Worm (Caenorhabditis elegans) whole organism, late embryonic: ENCODE data around the gene K03B4.2.

Experiments
- ama-1 ChIP-seq: fragments of 150-350 bp; optimal IDR thresholded peaks from 2 replicates; lab custom pipeline; 2014
- ceh-9 ChIP-seq: sonication (generic microtip); optimal IDR thresholded peaks from 2 replicates; lab custom pipeline; 2016; ENCODE audit warnings: mild to moderate bottlenecking, missing genetic modification characterization, inconsistent platforms, missing compliant biosample characterization
- eyg-1 ChIP-seq: sonication (generic microtip); optimal IDR thresholded peaks from 2 replicates; lab custom pipeline; 2016; ENCODE audit warnings: missing genotype, missing genetic modification characterization, missing compliant biosample characterization
- fkh-10 ChIP-seq: fragments of 150-350 bp; optimal IDR thresholded peaks from 2 replicates; lab custom pipeline; 2014; ENCODE audit warnings: missing biosample characterization, missing genetic modification reagents, missing genetic modification characterization
- gmeb-2 ChIP-seq: sonication (generic microtip); optimal IDR thresholded peaks from 2 replicates; lab custom pipeline; 2016; ENCODE audit warnings: missing genetic modification characterization, inconsistent platforms, missing compliant biosample characterization
- nhr-11 ChIP-seq: fragments of 150-350 bp; optimal IDR thresholded peaks from 2 replicates; lab custom pipeline; 2014; ENCODE audit warnings: missing biosample characterization, missing genetic modification characterization
- nhr-232 ChIP-seq: sonication (generic microtip); optimal IDR thresholded peaks from 2 replicates; lab custom pipeline; 2016; ENCODE audit warnings: missing genetic modification characterization, missing compliant biosample characterization
- sox-4 ChIP-seq: sonication (generic microtip); optimal IDR thresholded peaks from 2 replicates; lab custom pipeline; 2017; ENCODE audit warnings: mild to moderate bottlenecking, missing genetic modification characterization, inconsistent platforms, missing compliant biosample characterization
- syd-9 ChIP-seq: sonication (generic microtip); optimal IDR thresholded peaks from 2 replicates; lab custom pipeline; 2016; ENCODE audit warnings: mild to moderate bottlenecking, missing genetic modification characterization, moderate library complexity, missing compliant biosample characterization
- unc-55 ChIP-seq: sonication (generic microtip); optimal IDR thresholded peaks from 2 replicates; lab custom pipeline; 2017; ENCODE audit warnings: missing biosample characterization, missing genetic modification reagents, missing genetic modification characterization

ce11 chrV:4692382-4693281 lies 4.8 kb downstream of the K03B4.2 start, which contains the start of gene cpg-8:
- TF ChIP-seq eyg-1 (no peak), nhr-232 (tag; lab: Kevin White, UChicago) (no peak), nhr-11 (tag; lab: Kevin White, UChicago) (no peak), unc-55 (no peak), syd-9 (tag; lab: Kevin White, UChicago) (no peak), sox-4 (tag; lab: Kevin White, UChicago) (no peak), ceh-9 (tag; lab: Kevin White, UChicago) (no peak), fkh-10 (GFP tag; lab: Kevin White, UChicago) (no peak), gmeb-2 (tag; lab: Kevin White, UChicago) (no peak), ama-1 (lab: Kevin White, UChicago) (no peak)
